1 worm cellular context compared by ENCODE assay signal in the genomic region with DNA sequence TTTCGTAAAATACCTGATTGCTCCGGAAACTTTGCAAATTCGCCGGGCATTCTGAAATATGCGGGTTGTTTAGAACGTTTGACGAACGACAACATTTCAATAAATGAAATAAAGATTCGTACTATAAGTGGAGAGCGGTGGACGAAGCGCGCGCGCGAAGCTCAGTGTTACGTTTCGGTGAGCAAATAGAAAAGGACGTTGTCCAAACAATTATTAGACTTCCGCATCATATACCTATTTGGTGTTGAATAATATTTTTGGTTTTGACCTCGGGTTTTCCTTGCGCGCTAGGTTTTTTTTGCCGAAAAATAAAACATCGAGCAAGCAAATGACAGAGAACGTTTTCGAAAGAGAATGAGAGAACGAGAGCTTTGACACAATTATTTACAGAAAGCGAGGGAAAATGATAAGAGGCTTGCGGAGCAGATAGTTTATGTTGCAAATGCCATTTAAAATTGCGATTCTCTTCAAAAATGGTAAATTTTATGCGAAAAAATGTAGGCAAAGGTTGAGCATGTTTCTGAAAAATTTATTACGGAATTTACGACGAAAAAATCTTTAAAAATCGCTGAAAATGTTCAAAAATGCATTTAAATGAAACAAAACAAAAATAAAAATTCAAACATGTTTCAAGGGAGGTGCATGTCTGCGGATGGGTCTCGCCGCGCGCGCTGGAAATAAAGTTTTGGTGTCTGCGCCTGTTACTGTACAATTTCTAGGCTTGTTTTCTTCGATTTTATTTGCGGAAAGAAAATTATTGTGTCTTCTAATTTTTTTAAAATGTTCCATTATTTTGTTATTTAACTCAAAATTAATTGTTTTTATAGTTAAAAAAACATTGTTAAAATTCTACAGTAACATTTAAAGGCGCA.
A peak's percentile ranks its signal among the peaks of the same experiment; 100 is the strongest.
TF ChIP-seq lines count a peak whose summit lies in the region.

A gene (minus strand): TSS at position 51 of the 872 bp plus-strand sequence.
A gene (plus strand): TSS at position 721 of the 872 bp plus-strand sequence.

TF ChIP-seq in whole organism, L4 larva, 104 proteins besides CTCF, POLR2A, EP300 and RAD21 (continued from another document):
- TF ChIP-seq dmd-8 (GFP tag; IDR thresholded peaks at IDR 0.05; lab: Robert Waterston, UW): no peak
- no peak for TF ChIP-seq Y75B8A.6 (GFP tag; IDR thresholded peaks at IDR 0.05; lab: Robert Waterston, UW)
- no peak for TF ChIP-seq zag-1 (tag; optimal IDR thresholded peaks at IDR 0.05; lab: Kevin White, UChicago)
- no peak for TF ChIP-seq tag-97 (GFP tag; IDR thresholded peaks at IDR 0.05; lab: Robert Waterston, UW)
- TF ChIP-seq Y105C5A.15 (GFP tag; IDR thresholded peaks at IDR 0.05; lab: Robert Waterston, UW): no peak
- no peak for TF ChIP-seq F26F4.8 (GFP tag; conservative IDR thresholded peaks at IDR 0.05; lab: Robert Waterston, UW)
- no peak for TF ChIP-seq dpl-1 (GFP tag; optimal IDR thresholded peaks at IDR 0.05; lab: Kevin White, UChicago)
- TF ChIP-seq nhr-76 (tag; optimal IDR thresholded peaks at IDR 0.05; lab: Kevin White, UChicago): no peak
- no peak for TF ChIP-seq T20F7.1 (GFP tag; optimal IDR thresholded peaks at IDR 0.05; lab: Kevin White, UChicago)
- no peak for TF ChIP-seq mxl-2 (GFP tag; conservative IDR thresholded peaks at IDR 0.05; lab: Robert Waterston, UW)
- no peak for TF ChIP-seq ZK337.2 (GFP tag; IDR thresholded peaks at IDR 0.05; lab: Robert Waterston, UW)
- TF ChIP-seq F37D6.2 (tag; optimal IDR thresholded peaks at IDR 0.05; lab: Kevin White, UChicago): no peak
- no peak for TF ChIP-seq mdt-29 (GFP tag; IDR thresholded peaks at IDR 0.05; lab: Robert Waterston, UW)
- TF ChIP-seq R02D3.7 (tag; optimal IDR thresholded peaks at IDR 0.05; lab: Kevin White, UChicago): no peak
- TF ChIP-seq arid-1 (GFP tag; conservative IDR thresholded peaks at IDR 0.05; lab: Robert Waterston, UW): no peak
- no peak for TF ChIP-seq set-16 (GFP tag; IDR thresholded peaks at IDR 0.05; lab: Robert Waterston, UW)
- no peak for TF ChIP-seq zfp-3 (GFP tag; conservative IDR thresholded peaks at IDR 0.05; lab: Robert Waterston, UW)
- no peak for TF ChIP-seq ceh-44 (GFP tag; IDR thresholded peaks at IDR 0.05; lab: Robert Waterston, UW)
- TF ChIP-seq hif-1 (tag; optimal IDR thresholded peaks at IDR 0.05; lab: Kevin White, UChicago): no peak
- no peak for TF ChIP-seq ctbp-1 (GFP tag; IDR thresholded peaks at IDR 0.05; lab: Robert Waterston, UW)
- TF ChIP-seq daf-16 (GFP tag; optimal IDR thresholded peaks at IDR 0.05; lab: Kevin White, UChicago): no peak
- TF ChIP-seq daf-16 (tag; optimal IDR thresholded peaks at IDR 0.05; lab: Kevin White, UChicago): peak; percentile 51
- TF ChIP-seq zfp-2 (tag; optimal IDR thresholded peaks at IDR 0.05; lab: Kevin White, UChicago): no peak
- no peak for TF ChIP-seq saeg-2 (GFP tag; IDR thresholded peaks at IDR 0.05; lab: Robert Waterston, UW)
- no peak for TF ChIP-seq nhr-42 (GFP tag; IDR thresholded peaks at IDR 0.05; lab: Robert Waterston, UW)
- TF ChIP-seq daf-8 (GFP tag; IDR thresholded peaks at IDR 0.05; lab: Robert Waterston, UW): no peak
